Fruit fly (Drosophila melanogaster): Measurements from ENCODE around the gene CG43317.

DNA sequence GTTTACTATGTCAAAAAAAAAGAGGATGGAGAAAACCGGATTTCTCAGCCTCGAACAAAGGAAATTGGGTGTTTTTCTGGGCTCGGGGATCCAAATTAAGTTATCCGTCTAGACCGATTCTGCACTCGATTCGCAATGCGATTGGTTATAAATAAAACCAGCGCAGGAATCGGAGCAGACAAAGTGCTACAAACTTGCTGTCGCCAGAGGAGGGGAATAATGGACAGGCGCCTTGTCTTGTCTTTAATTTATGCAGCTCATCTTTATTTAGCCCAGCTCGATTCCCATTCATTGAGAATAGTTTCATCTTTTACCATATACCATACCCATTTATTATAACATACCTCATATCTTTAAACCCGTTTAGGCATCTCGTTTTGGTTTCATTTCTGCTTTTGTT is 29.5 kb downstream of the CG43317 start:
- TF ChIP-seq ovo (GFP tag; optimal IDR thresholded peaks at IDR 0.05) = no peak
- TF ChIP-seq kay (GFP tag; ENCODE audit: borderline replicate concordance) = no peak
- no peak for TF ChIP-seq cic (GFP tag; optimal IDR thresholded peaks at IDR 0.05)
- no peak for TF ChIP-seq CG14711 (tag; optimal IDR thresholded peaks at IDR 0.05)
- TF ChIP-seq CG33017 (tag; optimal IDR thresholded peaks at IDR 0.05) = no peak
- TF ChIP-seq pad (GFP tag; optimal IDR thresholded peaks at IDR 0.05) = no peak
- TF ChIP-seq CG11617 (GFP tag; optimal IDR thresholded peaks at IDR 0.05) = no peak
- TF ChIP-seq Hr96 (GFP tag; optimal IDR thresholded peaks at IDR 0.05) = no peak
- TF ChIP-seq CG7101 (tag; optimal IDR thresholded peaks at IDR 0.05) = no peak
- no peak for TF ChIP-seq cnc (optimal IDR thresholded peaks at IDR 0.05)
- TF ChIP-seq tj (GFP tag; optimal IDR thresholded peaks at IDR 0.05) = no peak
